Fruit fly (Drosophila melanogaster) whole organism, embryonic: ENCODE data around the gene CG5793.

Experiments used
- B-H1 ChIP-seq: fragments of 200-800 bp; sonication (Bioruptor generic); IDR thresholded peaks from 3 replicates; pipeline ENCODE4 v1.3.6; 2022; ENCODE audit warnings: missing biosample characterization, missing genetic modification characterization
- Bteb2 ChIP-seq: fragments of 200-800 bp; sonication (Bioruptor generic); optimal IDR thresholded peaks from 2 replicates; lab custom pipeline; 2016; ENCODE audit warnings: missing biosample characterization, missing genetic modification characterization
- CG10321 ChIP-seq: fragments of 200-800 bp; sonication (Bioruptor generic); IDR thresholded peaks from 2 replicates; pipeline ENCODE4 v1.3.6; 2022; ENCODE audit warnings: missing biosample characterization, missing genetic modification characterization
- CG13296 ChIP-seq: fragments of 200-800 bp; sonication (Bioruptor generic); optimal IDR thresholded peaks from 3 replicates; lab custom pipeline; 2018; ENCODE audit warnings: missing biosample characterization, mild to moderate bottlenecking, missing genetic modification characterization
- CG14050 ChIP-seq: fragments of 200-800 bp; sonication (Bioruptor generic); IDR thresholded peaks from 3 replicates; pipeline ENCODE4 v1.3.6; 2022; ENCODE audit warnings: missing biosample characterization, missing genetic modification characterization
- CG14667 ChIP-seq: fragments of 200-800 bp; sonication (Bioruptor generic); IDR thresholded peaks from 2 replicates; pipeline ENCODE4 v1.3.6; 2022; ENCODE audit warnings: missing biosample characterization, missing genetic modification characterization
- CG1529 ChIP-seq: fragments of 200-800 bp; sonication (Bioruptor generic); optimal IDR thresholded peaks from 3 replicates; lab custom pipeline; 2018; ENCODE audit warnings: missing biosample characterization, missing genetic modification characterization
- CG1603 ChIP-seq: fragments of 200-800 bp; sonication (Bioruptor generic); optimal IDR thresholded peaks from 2 replicates; lab custom pipeline; 2019; ENCODE audit warnings: missing biosample characterization, mild to moderate bottlenecking, missing genetic modification characterization, moderate library complexity
- CG16815 ChIP-seq: fragments of 200-800 bp; sonication (Bioruptor generic); optimal IDR thresholded peaks from 3 replicates; lab custom pipeline; 2017; ENCODE audit warnings: missing biosample characterization, mild to moderate bottlenecking, missing genetic modification characterization
- CG17568 ChIP-seq: fragments of 200-800 bp; sonication (Bioruptor generic); optimal IDR thresholded peaks from 2 replicates; lab custom pipeline; 2018; ENCODE audit warnings: missing biosample characterization, mild to moderate bottlenecking, missing genetic modification characterization, moderate library complexity
- CG18011 ChIP-seq: fragments of 200-800 bp; sonication (Bioruptor generic); optimal IDR thresholded peaks from 2 replicates; lab custom pipeline; 2017; ENCODE audit warnings: missing biosample characterization, missing genetic modification characterization, mild to moderate bottlenecking, moderate library complexity, missing genotype
- CG2678 ChIP-seq: fragments of 200-800 bp; sonication (Bioruptor generic); optimal IDR thresholded peaks from 3 replicates; lab custom pipeline; 2019; ENCODE audit warnings: missing biosample characterization, mild to moderate bottlenecking, missing genetic modification characterization, moderate library complexity
- CG3065 ChIP-seq: fragments of 200-800 bp; sonication (Bioruptor generic); optimal IDR thresholded peaks from 2 replicates; lab custom pipeline; 2016; ENCODE audit warnings: missing biosample characterization, missing genetic modification characterization
- CG33213 ChIP-seq: fragments of 200-800 bp; sonication (Bioruptor generic); optimal IDR thresholded peaks from 3 replicates; lab custom pipeline; 2016; ENCODE audit warnings: missing biosample characterization, missing genetic modification characterization
- CG34224 ChIP-seq: fragments of 200-800 bp; sonication (Bioruptor generic); IDR thresholded peaks from 3 replicates; pipeline ENCODE4 v1.3.6; 2022; ENCODE audit warnings: missing biosample characterization, missing genetic modification characterization; ENCODE audit not compliant: partially characterized antibody
- CG3995 ChIP-seq: fragments of 200-800 bp; sonication (Bioruptor generic); optimal IDR thresholded peaks from 3 replicates; lab custom pipeline; 2016; ENCODE audit warnings: missing biosample characterization, missing genetic modification characterization
- CG6654 ChIP-seq: fragments of 200-800 bp; sonication (Bioruptor generic); optimal IDR thresholded peaks from 2 replicates; lab custom pipeline; 2017; ENCODE audit warnings: missing biosample characterization, mild to moderate bottlenecking, missing genetic modification characterization
- CG8388 ChIP-seq: fragments of 200-800 bp; sonication (Bioruptor generic); optimal IDR thresholded peaks from 2 replicates; lab custom pipeline; 2019; ENCODE audit warnings: missing biosample characterization, mild to moderate bottlenecking, missing genetic modification characterization, moderate library complexity
- CG9932 ChIP-seq: fragments of 200-800 bp; sonication (Bioruptor generic); IDR thresholded peaks from 2 replicates; pipeline ENCODE4 v1.3.6; 2022; ENCODE audit warnings: missing biosample characterization, missing genetic modification characterization
- Dip2 ChIP-seq: fragments of 200-800 bp; sonication (Bioruptor generic); IDR thresholded peaks from 2 replicates; pipeline ENCODE4 v1.3.6; 2022; ENCODE audit warnings: missing biosample characterization, missing genetic modification characterization
- ERR ChIP-seq: fragments of 200-800 bp; sonication (Bioruptor generic); optimal IDR thresholded peaks from 2 replicates; lab custom pipeline; 2016; ENCODE audit warnings: missing biosample characterization, missing genetic modification characterization
- HLH3B ChIP-seq: fragments of 200-800 bp; sonication (Bioruptor generic); IDR thresholded peaks from 2 replicates; pipeline ENCODE4 v1.3.6; 2022; ENCODE audit warnings: missing biosample characterization, missing genetic modification characterization
- Lim3 ChIP-seq: fragments of 200-800 bp; sonication (Bioruptor generic); IDR thresholded peaks from 2 replicates; pipeline ENCODE4 v1.3.6; 2022; ENCODE audit warnings: missing biosample characterization, missing genetic modification characterization
- Max ChIP-seq: fragments of 200-800 bp; sonication (Bioruptor generic); optimal IDR thresholded peaks from 2 replicates; lab custom pipeline; 2016; ENCODE audit warnings: missing biosample characterization, mild to moderate bottlenecking, missing genetic modification characterization
- NC2β ChIP-seq: fragments of 200-800 bp; sonication (Bioruptor generic); optimal IDR thresholded peaks from 2 replicates; lab custom pipeline; 2016; ENCODE audit warnings: missing biosample characterization, missing genetic modification characterization
- Nf-YC ChIP-seq: fragments of 200-800 bp; optimal IDR thresholded peaks from 3 replicates; lab custom pipeline; 2019; ENCODE audit warnings: missing biosample characterization, mild to moderate bottlenecking, missing genetic modification characterization, moderate library complexity
- Rfx ChIP-seq: fragments of 200-800 bp; sonication (Bioruptor generic); IDR thresholded peaks from 2 replicates; pipeline ENCODE4 v1.3.6; 2022; ENCODE audit warnings: missing biosample characterization, missing genetic modification characterization
- Sin3A ChIP-seq: fragments of >200 bp; optimal IDR thresholded peaks from 2 replicates; lab custom pipeline; 2018
- Sox102F ChIP-seq: fragments of 200-800 bp; sonication (Bioruptor generic); optimal IDR thresholded peaks from 2 replicates; lab custom pipeline; 2018; ENCODE audit warnings: missing biosample characterization, mild to moderate bottlenecking, missing genetic modification characterization, moderate library complexity
- Spps ChIP-seq: fragments of 200-800 bp; sonication (Bioruptor generic); optimal IDR thresholded peaks from 2 replicates; lab custom pipeline; 2018; ENCODE audit warnings: missing biosample characterization, mild to moderate bottlenecking, missing genetic modification characterization
- Stat92E ChIP-seq, 3 experiments: fragments of >200 bp in 2 of 3; fragments of 200-800 bp in 1 of 3; sonication (Bioruptor generic) in 1 of 3; optimal IDR thresholded peaks; 2 replicates each; lab custom pipeline; 2017 to 2019; ENCODE audit warnings: missing biosample characterization in 3 of 3, missing genetic modification characterization in 3 of 3, mild to moderate bottlenecking in 1 of 3, moderate library complexity in 1 of 3
- crol ChIP-seq: fragments of 200-800 bp; sonication (Bioruptor generic); IDR thresholded peaks from 2 replicates; pipeline ENCODE4 v1.3.6; 2022; ENCODE audit warnings: missing biosample characterization, missing genetic modification characterization
- dmrt99B ChIP-seq: fragments of 200-800 bp; sonication (Bioruptor generic); optimal IDR thresholded peaks from 2 replicates; lab custom pipeline; 2018; ENCODE audit warnings: missing biosample characterization, mild to moderate bottlenecking, missing genetic modification characterization, moderate library complexity
- hbn ChIP-seq: fragments of 200-800 bp; sonication (Bioruptor generic); IDR thresholded peaks from 2 replicates; pipeline ENCODE4 v1.3.6; 2022; ENCODE audit warnings: missing biosample characterization, missing genetic modification characterization; ENCODE audit not compliant: partially characterized antibody
- hkb ChIP-seq, 2 experiments: fragments of 200-800 bp in 1 of 2; fragments of >200 bp in 1 of 2; sonication (Bioruptor generic) in 1 of 2; IDR thresholded peaks in 1 of 2; optimal IDR thresholded peaks in 1 of 2; 2 replicates each; pipeline versions ENCODE4 v1.3.6 to Lab custom; 2017 to 2022; ENCODE audit warnings: missing biosample characterization in 1 of 2, missing genetic modification characterization in 1 of 2
- ind ChIP-seq: fragments of 200-800 bp; sonication (Bioruptor generic); optimal IDR thresholded peaks from 3 replicates; lab custom pipeline; 2016; ENCODE audit warnings: missing biosample characterization, missing genetic modification characterization
- klu ChIP-seq: fragments of 200-800 bp; sonication (Bioruptor generic); IDR thresholded peaks from 2 replicates; pipeline ENCODE4 v1.3.6; 2022; ENCODE audit warnings: missing biosample characterization, missing genetic modification characterization
- otp ChIP-seq: fragments of 200-800 bp; sonication (Bioruptor generic); IDR thresholded peaks from 3 replicates; pipeline ENCODE4, ENCODE4 v1.3.6; 2022; ENCODE audit warnings: missing biosample characterization, missing genetic modification characterization
- phol ChIP-seq: fragments of 200-800 bp; sonication (Bioruptor generic); optimal IDR thresholded peaks from 3 replicates; lab custom pipeline; 2018; ENCODE audit warnings: missing biosample characterization, mild to moderate bottlenecking, missing genetic modification characterization, moderate library complexity
- repo ChIP-seq: fragments of 200-800 bp; sonication (Bioruptor generic); optimal IDR thresholded peaks from 2 replicates; lab custom pipeline; 2016; ENCODE audit warnings: missing biosample characterization, missing genetic modification characterization
- rib ChIP-seq: fragments of 200-800 bp; sonication (Bioruptor generic); IDR thresholded peaks from 2 replicates; pipeline ENCODE4 v1.3.6; 2022; ENCODE audit warnings: missing biosample characterization, missing genetic modification characterization
- slp2 ChIP-seq: fragments of 200-800 bp; sonication (Bioruptor generic); optimal IDR thresholded peaks from 2 replicates; lab custom pipeline; 2016; ENCODE audit warnings: missing biosample characterization, missing genetic modification characterization
- sob ChIP-seq: fragments of 200-800 bp; sonication (Bioruptor generic); IDR thresholded peaks from 2 replicates; pipeline ENCODE4 v1.3.6; 2022; ENCODE audit warnings: missing biosample characterization, missing genetic modification characterization
- stc ChIP-seq: fragments of 200-800 bp; sonication (Bioruptor generic); IDR thresholded peaks from 2 replicates; pipeline ENCODE4 v1.3.6; 2022; ENCODE audit warnings: missing biosample characterization, missing genetic modification characterization
- sug ChIP-seq: fragments of 200-800 bp; optimal IDR thresholded peaks from 2 replicates; lab custom pipeline; 2019; ENCODE audit warnings: missing biosample characterization, mild to moderate bottlenecking, missing genetic modification characterization, moderate library complexity
- tin ChIP-seq: fragments of 200-800 bp; sonication (Bioruptor generic); optimal IDR thresholded peaks from 3 replicates; lab custom pipeline; 2016; ENCODE audit warnings: missing biosample characterization, missing genetic modification characterization
- trh ChIP-seq: fragments of 200-800 bp; sonication (Bioruptor generic); optimal IDR thresholded peaks from 2 replicates; lab custom pipeline; 2016; ENCODE audit warnings: missing biosample characterization, missing genetic modification characterization
- vnd ChIP-seq: fragments of 200-800 bp; sonication (Bioruptor generic); IDR thresholded peaks from 3 replicates; pipeline ENCODE4 v1.3.6; 2022; ENCODE audit warnings: missing biosample characterization, missing genetic modification characterization; ENCODE audit not compliant: partially characterized antibody
- z ChIP-seq: fragments of 200-800 bp; sonication (Bioruptor generic); IDR thresholded peaks from 3 replicates; pipeline ENCODE4 v1.3.6; 2022; ENCODE audit warnings: missing biosample characterization, missing genetic modification characterization

The CG5793 gene

DNA sequence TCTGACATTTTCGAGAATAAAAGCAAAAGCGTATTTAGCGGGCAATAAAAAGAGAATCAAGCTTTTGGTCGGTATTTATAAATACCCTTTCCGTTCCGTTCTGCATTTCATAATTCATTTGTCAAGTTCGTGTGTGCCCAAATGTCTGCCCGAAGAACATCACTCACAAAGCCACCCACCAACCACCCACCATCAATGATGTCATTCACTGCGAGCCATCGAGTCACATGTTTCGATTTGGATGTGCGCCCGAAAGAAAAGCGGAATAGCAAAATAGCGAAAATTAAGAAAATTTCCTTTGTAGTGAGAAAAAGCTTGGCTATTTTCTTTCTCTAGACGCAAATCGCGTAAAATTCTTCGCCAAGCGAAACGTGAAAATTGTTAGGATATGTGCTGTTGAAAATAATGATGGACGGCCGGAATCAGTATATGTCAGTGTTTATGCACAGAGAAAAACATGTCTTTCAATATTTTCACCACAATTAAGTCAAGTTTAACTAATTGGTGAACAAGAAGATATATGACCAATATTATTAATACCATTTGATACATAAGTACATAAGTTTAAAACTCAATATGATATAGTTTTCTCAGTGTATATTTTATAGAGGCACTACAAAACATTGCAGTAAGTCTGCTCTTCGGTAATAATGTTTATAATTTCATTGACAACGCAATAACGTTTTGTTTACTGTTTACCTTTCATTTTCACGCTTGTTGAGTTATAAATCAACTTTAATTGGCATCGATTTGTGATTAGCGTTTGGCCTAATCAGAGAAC, 23.9 kb downstream of the CG5793 start (continued):
- TF ChIP-seq ind (peak; percentile 56), Dip2 (no peak), z (GFP tag; lab: Robert Waterston, UW) (no peak), CG34224 (GFP tag; lab: Robert Waterston, UW) (no peak), CG18011 (GFP tag; lab: Kevin White, UChicago) (peak; percentile 26), Lim3 (GFP tag; lab: Robert Waterston, UW) (no peak), sug (tag; lab: Kevin White, UChicago) (no peak), HLH3B (GFP tag; lab: Robert Waterston, UW) (no peak), B-H1 (peak; percentile 50; the same call in 1 of the 3 replicates), Rfx (GFP tag; lab: Robert Waterston, UW) (peak; percentile 75), CG10321 (GFP tag; lab: Robert Waterston, UW) (peak; percentile 36; the same call in 1 of the 2 replicates), stc (GFP tag; lab: Robert Waterston, UW) (peak; percentile 52; the same call in 1 of the 2 replicates), tin (no peak), CG14050 (0 out of 3 replicates have a peak, but pooled peaks have one; percentile 15), repo (GFP tag; lab: Kevin White, UChicago) (no peak), CG2678 (tag; lab: Kevin White, UChicago) (peak; percentile 80), CG3065 (no peak), Stat92E (GFP tag; optimal IDR thresholded peaks at IDR 0.05; lab: Kevin White, UChicago) (no peak), CG13296 (peak; percentile 44), hkb (optimal IDR thresholded peaks at IDR 0.05; lab: Kevin White, UChicago) (no peak), hkb (GFP tag; IDR thresholded peaks at IDR 0.05; lab: Robert Waterston, UW) (peak; percentile 76), trh (no peak), NC2β (GFP tag; lab: Kevin White, UChicago) (no peak), rib (GFP tag; lab: Robert Waterston, UW) (peak; percentile 41; the same call in 1 of the 2 replicates), vnd (GFP tag; lab: Robert Waterston, UW) (no peak), Nf-YC (tag; lab: Kevin White, UChicago) (peak; percentile 7), CG3995 (no peak), phol (tag; lab: Kevin White, UChicago) (peak; percentile 54), CG17568 (GFP tag; lab: Kevin White, UChicago) (peak; percentile 41), CG33213 (GFP tag; lab: Kevin White, UChicago) (no peak), CG9932 (peak; percentile 74), Spps (no peak), slp2 (GFP tag; lab: Kevin White, UChicago) (no peak), klu (GFP tag; lab: Robert Waterston, UW) (peak; percentile 33; the same call in 1 of the 2 replicates), CG14667 (0 out of 2 replicates have a peak, but pooled peaks have one; percentile 8), Sin3A (no peak), dmrt99B (peak; percentile 71), CG1529 (GFP tag; lab: Kevin White, UChicago) (no peak), hbn (GFP tag; lab: Robert Waterston, UW) (no peak), CG16815 (GFP tag; lab: Kevin White, UChicago) (peak; percentile 8), ERR (GFP tag; lab: Kevin White, UChicago) (no peak), sob (peak; percentile 71), Max (GFP tag; lab: Kevin White, UChicago) (peak; percentile 23), Sox102F (GFP tag; lab: Kevin White, UChicago) (peak; percentile 76), crol (GFP tag; lab: Robert Waterston, UW) (no peak), CG6654 (GFP tag; lab: Kevin White, UChicago) (no peak), CG1603 (peak; percentile 49), CG8388 (GFP tag; lab: Kevin White, UChicago) (peak; percentile 45), otp (GFP tag; lab: Robert Waterston, UW) (0 out of 3 replicates have a peak, but pooled peaks have one; percentile 7), Bteb2 (peak; percentile 45)
